Worm (Caenorhabditis elegans) whole organism, L2 larva: Measurements from ENCODE around the gene ZK867.2.

ENCODE experiments used
- Y55F3AM.14 ChIP-seq: fragments of 200-800 bp; sonication (Bioruptor generic); optimal IDR thresholded peaks from 2 replicates; lab custom pipeline; 2018; ENCODE audit warnings: mild to moderate bottlenecking, missing genetic modification characterization, missing compliant biosample characterization
- elt-1 ChIP-seq: fragments of 150-350 bp; optimal IDR thresholded peaks from 2 replicates; lab custom pipeline; 2014; ENCODE audit warnings: missing biosample characterization, missing genetic modification characterization
- lin-13 ChIP-seq: fragments of 150-350 bp; optimal IDR thresholded peaks from 2 replicates; lab custom pipeline; 2014; ENCODE audit warnings: missing biosample characterization, missing genetic modification reagents, missing genetic modification characterization
- peb-1 ChIP-seq: fragments of 150-350 bp; optimal IDR thresholded peaks from 2 replicates; lab custom pipeline; 2014; ENCODE audit warnings: missing biosample characterization, missing genetic modification characterization
- skn-1 ChIP-seq: sonication (generic microtip); optimal IDR thresholded peaks from 2 replicates; lab custom pipeline; 2017; ENCODE audit warnings: missing biosample characterization, missing genetic modification characterization
- snpc-4 ChIP-seq: fragments of 150-350 bp; optimal IDR thresholded peaks from 2 replicates; lab custom pipeline; 2014; ENCODE audit warnings: missing biosample characterization, missing genetic modification characterization
- unc-62 ChIP-seq: fragments of 150-350 bp; optimal IDR thresholded peaks from 2 replicates; lab custom pipeline; 2014; ENCODE audit warnings: missing biosample characterization, missing genetic modification reagents, missing genetic modification characterization
- ztf-11 ChIP-seq: sonication (generic microtip); optimal IDR thresholded peaks from 2 replicates; lab custom pipeline; 2017; ENCODE audit warnings: missing biosample characterization, missing genetic modification characterization

ce11 chrX:7217704-7218479 lies 11.4 kb downstream of the ZK867.2 start, which contains the start of gene syd-9:
- TF ChIP-seq Y55F3AM.14 (no peak), peb-1 (no peak), skn-1 (tag; lab: Kevin White, UChicago) (no peak), lin-13 (GFP tag; lab: Kevin White, UChicago) (no peak), elt-1 (tag; lab: Kevin White, UChicago) (no peak), snpc-4 (no peak), ztf-11 (tag; lab: Kevin White, UChicago) (no peak), unc-62 (GFP tag; lab: Kevin White, UChicago) (no peak)
